Worm (Caenorhabditis elegans) whole organism, late embryonic: ENCODE data around the gene K07C5.13.

Experiments used
- C08G9.2 ChIP-seq: sonication (generic microtip); optimal IDR thresholded peaks from 2 replicates; lab custom pipeline; 2016; ENCODE audit warnings: mild to moderate bottlenecking, missing genetic modification characterization, moderate library complexity, missing compliant biosample characterization
- C38D4.7 ChIP-seq: fragments of 200-800 bp; sonication (Bioruptor generic); optimal IDR thresholded peaks from 2 replicates; lab custom pipeline; 2018; ENCODE audit warnings: mild to moderate bottlenecking, missing genetic modification characterization, moderate library complexity, missing compliant biosample characterization
- Y22D7AL.16 ChIP-seq: sonication (generic microtip); optimal IDR thresholded peaks from 2 replicates; lab custom pipeline; 2016; ENCODE audit warnings: missing genetic modification characterization, missing compliant biosample characterization
- ahr-1 ChIP-seq: sonication (generic microtip); optimal IDR thresholded peaks from 2 replicates; lab custom pipeline; 2016; ENCODE audit warnings: missing genetic modification characterization, missing compliant biosample characterization
- ceh-14 ChIP-seq: sonication (generic microtip); optimal IDR thresholded peaks from 2 replicates; lab custom pipeline; 2016; ENCODE audit warnings: missing genotype, missing genetic modification characterization, missing compliant biosample characterization
- ceh-18 ChIP-seq: sonication (generic microtip); optimal IDR thresholded peaks from 2 replicates; lab custom pipeline; 2016; ENCODE audit warnings: missing genetic modification characterization, missing compliant biosample characterization
- ceh-19 ChIP-seq: fragments of 200-800 bp; sonication (Bioruptor generic); optimal IDR thresholded peaks from 2 replicates; lab custom pipeline; 2018; ENCODE audit warnings: mild to moderate bottlenecking, missing genetic modification characterization, missing compliant biosample characterization
- ceh-2 ChIP-seq: sonication (generic microtip); optimal IDR thresholded peaks from 2 replicates; lab custom pipeline; 2016; ENCODE audit warnings: missing genotype, missing genetic modification characterization, missing compliant biosample characterization
- ceh-24 ChIP-seq: sonication (generic microtip); optimal IDR thresholded peaks from 2 replicates; lab custom pipeline; 2016; ENCODE audit warnings: mild to moderate bottlenecking, missing genetic modification characterization, missing compliant biosample characterization
- ceh-30 ChIP-seq: fragments of 150-350 bp; optimal IDR thresholded peaks from 2 replicates; lab custom pipeline; 2014; ENCODE audit warnings: missing biosample characterization, missing genetic modification characterization
- ceh-31 ChIP-seq: sonication (generic microtip); optimal IDR thresholded peaks from 2 replicates; lab custom pipeline; 2016; ENCODE audit warnings: missing genetic modification characterization, missing compliant biosample characterization
- ceh-34 ChIP-seq: sonication (generic microtip); optimal IDR thresholded peaks from 2 replicates; lab custom pipeline; 2016; ENCODE audit warnings: mild to moderate bottlenecking, missing genetic modification characterization, missing compliant biosample characterization
- ceh-6 ChIP-seq: fragments of 200-800 bp; sonication (Bioruptor generic); optimal IDR thresholded peaks from 2 replicates; lab custom pipeline; 2018; ENCODE audit warnings: mild to moderate bottlenecking, missing genetic modification characterization, missing compliant biosample characterization
- che-1 ChIP-seq: sonication (generic microtip); optimal IDR thresholded peaks from 2 replicates; lab custom pipeline; 2016; ENCODE audit warnings: mild to moderate bottlenecking, missing genetic modification characterization, missing compliant biosample characterization
- dmd-4 ChIP-seq: sonication (generic microtip); optimal IDR thresholded peaks from 2 replicates; lab custom pipeline; 2016; ENCODE audit warnings: borderline replicate concordance, missing genetic modification characterization, missing compliant biosample characterization
- dve-1 ChIP-seq: sonication (generic microtip); optimal IDR thresholded peaks from 2 replicates; lab custom pipeline; 2017; ENCODE audit warnings: antibody characterized with exemption, mild to moderate bottlenecking, missing genetic modification characterization, missing compliant biosample characterization
- elt-2 ChIP-seq: sonication (generic microtip); optimal IDR thresholded peaks from 2 replicates; lab custom pipeline; 2016; ENCODE audit warnings: missing genetic modification reagents, missing genetic modification characterization, missing compliant biosample characterization
- elt-4 ChIP-seq: sonication (generic microtip); optimal IDR thresholded peaks from 2 replicates; lab custom pipeline; 2016; ENCODE audit warnings: missing genetic modification characterization, missing compliant biosample characterization
- ets-4 ChIP-seq: sonication (generic microtip); optimal IDR thresholded peaks from 2 replicates; lab custom pipeline; 2016; ENCODE audit warnings: missing genetic modification characterization, missing compliant biosample characterization
- fkh-10 ChIP-seq: fragments of 150-350 bp; optimal IDR thresholded peaks from 2 replicates; lab custom pipeline; 2014; ENCODE audit warnings: missing biosample characterization, missing genetic modification reagents, missing genetic modification characterization
- gmeb-2 ChIP-seq: sonication (generic microtip); optimal IDR thresholded peaks from 2 replicates; lab custom pipeline; 2016; ENCODE audit warnings: missing genetic modification characterization, inconsistent platforms, missing compliant biosample characterization
- hlh-13 ChIP-seq: fragments of 200-800 bp; sonication (Bioruptor generic); optimal IDR thresholded peaks from 2 replicates; lab custom pipeline; 2018; ENCODE audit warnings: mild to moderate bottlenecking, missing genetic modification characterization, missing compliant biosample characterization
- hlh-15 ChIP-seq: sonication (generic microtip); optimal IDR thresholded peaks from 2 replicates; lab custom pipeline; 2016; ENCODE audit warnings: missing genetic modification characterization, missing compliant biosample characterization
- hlh-30 ChIP-seq: sonication (generic microtip); optimal IDR thresholded peaks from 2 replicates; lab custom pipeline; 2017; ENCODE audit warnings: antibody characterized with exemption, missing genetic modification characterization, missing compliant biosample characterization; ENCODE audit not compliant: insufficient read depth
- hlh-6 ChIP-seq: sonication (generic microtip); optimal IDR thresholded peaks from 2 replicates; lab custom pipeline; 2016; ENCODE audit warnings: missing genotype, missing genetic modification characterization, missing compliant biosample characterization
- madf-2 ChIP-seq: sonication (generic microtip); optimal IDR thresholded peaks from 2 replicates; lab custom pipeline; 2017; ENCODE audit warnings: missing genetic modification characterization, missing compliant biosample characterization
- nfya-1 ChIP-seq: sonication (generic microtip); optimal IDR thresholded peaks from 2 replicates; lab custom pipeline; 2017; ENCODE audit warnings: missing genetic modification characterization, mild to moderate bottlenecking, missing compliant biosample characterization, antibody characterized with exemption, moderate library complexity
- nhr-11 ChIP-seq: fragments of 150-350 bp; optimal IDR thresholded peaks from 2 replicates; lab custom pipeline; 2014; ENCODE audit warnings: missing biosample characterization, missing genetic modification characterization
- npax-4 ChIP-seq: sonication (generic microtip); optimal IDR thresholded peaks from 2 replicates; lab custom pipeline; 2016; ENCODE audit warnings: missing genetic modification characterization, missing compliant biosample characterization
- odd-2 ChIP-seq: sonication (generic microtip); optimal IDR thresholded peaks from 2 replicates; lab custom pipeline; 2017; ENCODE audit warnings: antibody characterized with exemption, mild to moderate bottlenecking, missing genetic modification characterization, missing compliant biosample characterization
- pag-3 ChIP-seq: sonication (generic microtip); optimal IDR thresholded peaks from 2 replicates; lab custom pipeline; 2016; ENCODE audit warnings: missing compliant biosample characterization, missing genetic modification characterization, borderline replicate concordance
- pat-9 ChIP-seq: fragments of 200-800 bp; sonication (Bioruptor generic); optimal IDR thresholded peaks from 2 replicates; lab custom pipeline; 2018; ENCODE audit warnings: mild to moderate bottlenecking, missing genetic modification characterization, moderate library complexity, missing compliant biosample characterization
- pqm-1 ChIP-seq: sonication (generic microtip); optimal IDR thresholded peaks from 2 replicates; lab custom pipeline; 2016; ENCODE audit warnings: missing genetic modification characterization, missing compliant biosample characterization
- pros-1 ChIP-seq: fragments of 150-350 bp; optimal IDR thresholded peaks from 2 replicates; lab custom pipeline; 2014; ENCODE audit warnings: missing biosample characterization, missing genetic modification reagents, missing genetic modification characterization
- rnt-1 ChIP-seq: sonication (generic microtip); optimal IDR thresholded peaks from 2 replicates; lab custom pipeline; 2016; ENCODE audit warnings: missing genetic modification characterization, missing compliant biosample characterization
- sdc-2 ChIP-seq: sonication (generic microtip); optimal IDR thresholded peaks from 2 replicates; lab custom pipeline; 2016; ENCODE audit warnings: missing genotype, missing genetic modification characterization, missing compliant biosample characterization
- sox-2 ChIP-seq: fragments of 200-800 bp; sonication (Bioruptor generic); IDR thresholded peaks from 2 replicates; pipeline ENCODE4 v1.3.6; 2022; ENCODE audit warnings: missing genetic modification reagents, missing genetic modification characterization, missing compliant biosample characterization
- syd-9 ChIP-seq: sonication (generic microtip); optimal IDR thresholded peaks from 2 replicates; lab custom pipeline; 2016; ENCODE audit warnings: mild to moderate bottlenecking, missing genetic modification characterization, moderate library complexity, missing compliant biosample characterization
- tbx-2 ChIP-seq: sonication (generic microtip); optimal IDR thresholded peaks from 2 replicates; lab custom pipeline; 2016; ENCODE audit warnings: missing genetic modification characterization, missing compliant biosample characterization
- ttx-3 ChIP-seq: sonication (generic microtip); optimal IDR thresholded peaks from 2 replicates; lab custom pipeline; 2016; ENCODE audit warnings: missing genetic modification reagents, missing genetic modification characterization, missing compliant biosample characterization
- unc-3 ChIP-seq, 2 experiments: fragments of 200-800 bp in 1 of 2; sonication (Bioruptor generic) in 1 of 2; sonication (generic microtip) in 1 of 2; conservative IDR thresholded peaks in 1 of 2; optimal IDR thresholded peaks in 1 of 2; 2 replicates each; pipeline versions ENCODE4 v1.3.6 to Lab custom; 2016 to 2022; ENCODE audit warnings: missing compliant biosample characterization in 2 of 2, missing genetic modification characterization in 2 of 2, missing genetic modification reagents in 1 of 2
- unc-42 ChIP-seq: sonication (generic microtip); optimal IDR thresholded peaks from 2 replicates; lab custom pipeline; 2016; ENCODE audit warnings: missing genotype, missing genetic modification characterization, missing compliant biosample characterization
- unc-55 ChIP-seq: sonication (generic microtip); optimal IDR thresholded peaks from 2 replicates; lab custom pipeline; 2017; ENCODE audit warnings: missing biosample characterization, missing genetic modification reagents, missing genetic modification characterization

Gene K07C5.13

DNA sequence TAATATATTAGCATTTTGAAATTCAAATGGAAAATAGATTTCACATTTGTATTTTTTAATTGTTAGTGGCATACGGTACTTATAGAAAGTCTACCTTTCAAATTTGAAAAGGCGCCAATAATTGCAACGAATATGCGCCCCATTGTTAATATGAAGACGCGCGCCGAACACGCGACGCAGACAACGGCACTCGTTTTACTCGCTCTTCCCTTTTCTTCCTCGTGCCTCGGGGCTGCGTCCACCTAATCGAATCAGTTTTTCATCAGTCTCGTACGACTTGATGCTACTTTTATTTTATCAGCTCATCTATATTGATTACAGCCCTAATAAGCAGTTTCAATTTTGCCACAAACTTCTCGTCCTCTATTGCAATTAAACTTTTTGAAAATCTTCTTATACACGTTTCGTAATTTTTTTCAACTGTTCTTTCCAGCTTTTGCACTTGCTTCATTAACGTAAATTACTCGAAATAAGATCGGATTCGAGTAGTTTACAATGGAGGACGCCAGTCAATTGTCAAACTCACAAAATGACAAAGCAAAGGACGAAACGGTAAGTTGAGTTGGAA lies 20.1 kb downstream of the K07C5.13 start, which contains the start of gene cash-1:
Gene cash-1, plus strand, starts transcription at position 432 of the 568 bp plus-strand sequence.
- TF ChIP-seq hlh-13 (no peak), hlh-30 (tag; lab: Kevin White, UChicago) (peak; percentile 66), che-1 (no peak), odd-2 (tag; lab: Kevin White, UChicago) (no peak), ceh-34 (peak; percentile 10), ets-4 (tag; lab: Kevin White, UChicago) (no peak), rnt-1 (tag; lab: Kevin White, UChicago) (no peak), npax-4 (tag; lab: Kevin White, UChicago) (no peak), ceh-31 (tag; lab: Kevin White, UChicago) (peak; percentile 76), unc-55 (GFP tag; lab: Kevin White, UChicago) (no peak), pag-3 (no peak), dve-1 (tag; lab: Kevin White, UChicago) (no peak), ceh-14 (tag; lab: Kevin White, UChicago) (no peak), Y22D7AL.16 (tag; lab: Kevin White, UChicago) (no peak), sdc-2 (tag; lab: Kevin White, UChicago) (no peak), tbx-2 (tag; lab: Kevin White, UChicago) (peak; percentile 52), hlh-15 (tag; lab: Kevin White, UChicago) (no peak), ceh-2 (tag; lab: Kevin White, UChicago) (peak; percentile 25), dmd-4 (tag; lab: Kevin White, UChicago) (no peak), sox-2 (GFP tag; lab: Robert Waterston, UW) (no peak), hlh-6 (tag; lab: Kevin White, UChicago) (no peak), ceh-18 (tag; lab: Kevin White, UChicago) (peak; percentile 23), ceh-19 (GFP tag; lab: Kevin White, UChicago) (no peak), syd-9 (no peak), pat-9 (tag; lab: Kevin White, UChicago) (no peak), madf-2 (tag; lab: Kevin White, UChicago) (no peak), nhr-11 (tag; lab: Kevin White, UChicago) (no peak), unc-42 (tag; lab: Kevin White, UChicago) (peak; percentile 94), gmeb-2 (tag; lab: Kevin White, UChicago) (no peak), C38D4.7 (GFP tag; lab: Kevin White, UChicago) (no peak), pqm-1 (tag; lab: Kevin White, UChicago) (no peak), pros-1 (no peak), nfya-1 (tag; lab: Kevin White, UChicago) (peak; percentile 39), unc-3 (GFP tag; conservative IDR thresholded peaks at IDR 0.05; lab: Robert Waterston, UW) (no peak), unc-3 (tag; optimal IDR thresholded peaks at IDR 0.05; lab: Kevin White, UChicago) (no peak), fkh-10 (GFP tag; lab: Kevin White, UChicago) (no peak), ceh-6 (GFP tag; lab: Kevin White, UChicago) (no peak), elt-2 (peak; percentile 15), ceh-30 (tag; lab: Kevin White, UChicago) (no peak), ceh-24 (tag; lab: Kevin White, UChicago) (no peak), elt-4 (tag; lab: Kevin White, UChicago) (no peak), ahr-1 (tag; lab: Kevin White, UChicago) (no peak), ttx-3 (tag; lab: Kevin White, UChicago) (no peak), C08G9.2 (tag; lab: Kevin White, UChicago) (no peak)
- TF ChIP-seq, all 69 proteins: peak for 9
